Worm (Caenorhabditis elegans) whole organism, mixed stage, embryonic: ENCODE measurements around the gene M04B2.4.

Experiments used
- M03D4.4 ChIP-seq: sonication (generic microtip); optimal IDR thresholded peaks from 2 replicates; lab custom pipeline; 2017; ENCODE audit warnings: mild to moderate bottlenecking, missing genetic modification characterization, missing compliant biosample characterization
- bed-3 ChIP-seq: fragments of 200-800 bp; sonication (Bioruptor generic); optimal IDR thresholded peaks from 3 replicates; lab custom pipeline; 2018; ENCODE audit warnings: mild to moderate bottlenecking, missing genetic modification characterization, moderate library complexity, missing compliant biosample characterization
- blmp-1 ChIP-seq: fragments of 150-350 bp; optimal IDR thresholded peaks from 2 replicates; lab custom pipeline; 2014; ENCODE audit warnings: missing biosample characterization, missing genetic modification characterization
- ceh-39 ChIP-seq: fragments of 150-350 bp; optimal IDR thresholded peaks from 2 replicates; lab custom pipeline; 2014; ENCODE audit warnings: missing biosample characterization, missing genetic modification characterization
- ceh-43 ChIP-seq: fragments of 200-800 bp; sonication (Bioruptor generic); optimal IDR thresholded peaks from 2 replicates; lab custom pipeline; 2018; ENCODE audit warnings: mild to moderate bottlenecking, missing genetic modification characterization, moderate library complexity, missing compliant biosample characterization
- ceh-83 ChIP-seq: fragments of 200-800 bp; sonication (Bioruptor generic); optimal IDR thresholded peaks from 2 replicates; lab custom pipeline; 2018; ENCODE audit warnings: mild to moderate bottlenecking, missing genetic modification characterization, missing compliant biosample characterization
- ces-1 ChIP-seq: fragments of 150-350 bp; optimal IDR thresholded peaks from 2 replicates; lab custom pipeline; 2014; ENCODE audit warnings: missing biosample characterization, missing genetic modification reagents, missing genetic modification characterization
- cnd-1 ChIP-seq: fragments of 200-800 bp; sonication (Bioruptor generic); optimal IDR thresholded peaks from 2 replicates; lab custom pipeline; 2018; ENCODE audit warnings: mild to moderate bottlenecking, missing genetic modification characterization, missing compliant biosample characterization
- drap-1 ChIP-seq: fragments of 200-800 bp; sonication (Bioruptor generic); optimal IDR thresholded peaks from 3 replicates; lab custom pipeline; 2018; ENCODE audit warnings: mild to moderate bottlenecking, missing genetic modification characterization, missing compliant biosample characterization
- elt-1 ChIP-seq: sonication (generic microtip); optimal IDR thresholded peaks from 2 replicates; lab custom pipeline; 2017; ENCODE audit warnings: missing genetic modification characterization, mild to moderate bottlenecking, missing compliant biosample characterization, antibody characterized with exemption, moderate library complexity, borderline replicate concordance; ENCODE audit not compliant: insufficient read depth
- elt-3 ChIP-seq: fragments of 150-350 bp; optimal IDR thresholded peaks from 2 replicates; lab custom pipeline; 2014; ENCODE audit warnings: missing biosample characterization, missing genetic modification characterization
- flh-1 ChIP-seq: fragments of 200-800 bp; sonication (Bioruptor generic); optimal IDR thresholded peaks from 2 replicates; lab custom pipeline; 2018; ENCODE audit warnings: mild to moderate bottlenecking, missing genetic modification characterization, moderate library complexity, missing compliant biosample characterization
- ham-2 ChIP-seq: fragments of 200-800 bp; sonication (Bioruptor generic); optimal IDR thresholded peaks from 2 replicates; lab custom pipeline; 2018; ENCODE audit warnings: mild to moderate bottlenecking, missing genetic modification characterization, missing compliant biosample characterization
- hlh-1 ChIP-seq: fragments of 150-350 bp; optimal IDR thresholded peaks from 2 replicates; lab custom pipeline; 2014; ENCODE audit warnings: missing biosample characterization, missing genetic modification reagents, missing genetic modification characterization
- lin-13 ChIP-seq: fragments of 150-350 bp; optimal IDR thresholded peaks from 2 replicates; lab custom pipeline; 2014; ENCODE audit warnings: missing biosample characterization, missing genetic modification characterization
- lin-32 ChIP-seq: fragments of 200-800 bp; sonication (Bioruptor generic); optimal IDR thresholded peaks from 2 replicates; lab custom pipeline; 2018; ENCODE audit warnings: mild to moderate bottlenecking, missing genetic modification characterization, missing compliant biosample characterization
- lsy-2 ChIP-seq: fragments of 150-350 bp; optimal IDR thresholded peaks from 2 replicates; lab custom pipeline; 2014; ENCODE audit warnings: missing biosample characterization, missing genetic modification characterization
- mab-5 ChIP-seq: fragments of 150-350 bp; optimal IDR thresholded peaks from 2 replicates; lab custom pipeline; 2014; ENCODE audit warnings: missing biosample characterization, missing genetic modification characterization
- mep-1 ChIP-seq: fragments of 150-350 bp; optimal IDR thresholded peaks from 2 replicates; lab custom pipeline; 2017; ENCODE audit warnings: missing biosample characterization, missing genetic modification reagents, missing genetic modification characterization, inconsistent platforms
- mls-2 ChIP-seq: sonication (generic microtip); optimal IDR thresholded peaks from 2 replicates; lab custom pipeline; 2016; ENCODE audit warnings: mild to moderate bottlenecking, missing genetic modification characterization, moderate library complexity, missing compliant biosample characterization
- nhr-12 ChIP-seq: fragments of 150-350 bp; optimal IDR thresholded peaks from 2 replicates; lab custom pipeline; 2014; ENCODE audit warnings: missing biosample characterization, missing genetic modification characterization
- nhr-2 ChIP-seq: fragments of 150-350 bp; optimal IDR thresholded peaks from 2 replicates; lab custom pipeline; 2014; ENCODE audit warnings: missing biosample characterization, missing genetic modification characterization
- nhr-237 ChIP-seq: fragments of 150-350 bp; optimal IDR thresholded peaks from 2 replicates; lab custom pipeline; 2014; ENCODE audit warnings: missing biosample characterization, missing genetic modification characterization
- nhr-28 ChIP-seq: fragments of 150-350 bp; optimal IDR thresholded peaks from 2 replicates; lab custom pipeline; 2014; ENCODE audit warnings: missing biosample characterization, missing genetic modification characterization
- nhr-76 ChIP-seq: sonication (generic microtip); optimal IDR thresholded peaks from 2 replicates; lab custom pipeline; 2017; ENCODE audit warnings: missing biosample characterization, missing genetic modification characterization
- pha-4 ChIP-seq: fragments of 150-350 bp; optimal IDR thresholded peaks from 2 replicates; lab custom pipeline; 2018; ENCODE audit warnings: missing biosample characterization, missing genetic modification reagents, missing genetic modification characterization
- sem-2 ChIP-seq: fragments of 200-800 bp; sonication (Bioruptor generic); optimal IDR thresholded peaks from 2 replicates; lab custom pipeline; 2018; ENCODE audit warnings: mild to moderate bottlenecking, missing genetic modification characterization, missing compliant biosample characterization
- snpc-4 ChIP-seq: fragments of 150-350 bp; optimal IDR thresholded peaks from 2 replicates; lab custom pipeline; 2014; ENCODE audit warnings: missing biosample characterization, missing genetic modification characterization
- sptf-1 ChIP-seq: sonication (generic microtip); optimal IDR thresholded peaks from 2 replicates; lab custom pipeline; 2017; ENCODE audit warnings: mild to moderate bottlenecking, missing genetic modification characterization, moderate library complexity, missing compliant biosample characterization
- tbx-8 ChIP-seq: fragments of 200-800 bp; sonication (Bioruptor generic); optimal IDR thresholded peaks from 2 replicates; lab custom pipeline; 2018; ENCODE audit warnings: mild to moderate bottlenecking, missing genetic modification characterization, moderate library complexity, missing compliant biosample characterization
- unc-120 ChIP-seq: sonication (generic microtip); optimal IDR thresholded peaks from 2 replicates; lab custom pipeline; 2017; ENCODE audit warnings: missing genetic modification characterization, missing compliant biosample characterization; ENCODE audit not compliant: poor library complexity, severe bottlenecking
- unc-39 ChIP-seq: fragments of 150-350 bp; optimal IDR thresholded peaks from 2 replicates; lab custom pipeline; 2014; ENCODE audit warnings: missing biosample characterization, missing genetic modification characterization
- unc-62 ChIP-seq: fragments of 150-350 bp; optimal IDR thresholded peaks from 2 replicates; lab custom pipeline; 2014; ENCODE audit warnings: missing biosample characterization, missing genetic modification reagents, missing genetic modification characterization
- zip-8 ChIP-seq: fragments of 150-350 bp; optimal IDR thresholded peaks from 2 replicates; lab custom pipeline; 2014; ENCODE audit warnings: missing biosample characterization, missing genetic modification characterization
- ztf-11 ChIP-seq: fragments of 150-350 bp; optimal IDR thresholded peaks from 2 replicates; lab custom pipeline; 2014; ENCODE audit warnings: missing biosample characterization, missing genetic modification characterization

The M04B2.4 gene

ce11 chrIV:11549694-11550093, 28.9 kb upstream of the M04B2.4 start (continued):
- peak; percentile 29 for TF ChIP-seq lsy-2 (tag; lab: Kevin White, UChicago)
- peak; percentile 90 for TF ChIP-seq mls-2 (tag; lab: Kevin White, UChicago)

ce11 chrIV:11548671-11549070, 27.8 kb upstream of the M04B2.4 start, which contains the start of gene M04B2.7:
Gene M04B2.7 (minus strand): TSS chrIV:11548771.
- TF ChIP-seq tbx-8 (GFP tag; lab: Kevin White, UChicago), result no peak
- no peak for TF ChIP-seq nhr-28 (tag; lab: Kevin White, UChicago)
- no peak for TF ChIP-seq zip-8
- no peak for TF ChIP-seq ceh-83 (GFP tag; lab: Kevin White, UChicago)
- no peak for TF ChIP-seq pha-4 (tag; lab: Kevin White, UChicago)
- TF ChIP-seq unc-120, result no peak
- TF ChIP-seq nhr-237 (tag; lab: Kevin White, UChicago), result no peak
- TF ChIP-seq nhr-76 (tag; lab: Kevin White, UChicago), result no peak
- TF ChIP-seq ces-1 (GFP tag; lab: Kevin White, UChicago), result no peak
- no peak for TF ChIP-seq lin-13 (tag; lab: Kevin White, UChicago)
- no peak for TF ChIP-seq elt-1 (tag; lab: Kevin White, UChicago)
- no peak for TF ChIP-seq ceh-43 (GFP tag; lab: Kevin White, UChicago)
- TF ChIP-seq mls-2 (tag; lab: Kevin White, UChicago), result no peak
- no peak for TF ChIP-seq blmp-1 (tag; lab: Kevin White, UChicago)
- TF ChIP-seq ceh-39 (tag; lab: Kevin White, UChicago), result no peak

ce11 chrIV:11527752-11528151, 6.9 kb upstream of the M04B2.4 start, which contains the start of gene M04B2.2:
Gene M04B2.2 (plus strand): TSS chrIV:11528052.
- TF ChIP-seq lin-13 (tag; lab: Kevin White, UChicago) (no peak), ceh-83 (GFP tag; lab: Kevin White, UChicago) (no peak), tbx-8 (GFP tag; lab: Kevin White, UChicago) (no peak), mls-2 (tag; lab: Kevin White, UChicago) (no peak), nhr-28 (tag; lab: Kevin White, UChicago) (no peak), blmp-1 (tag; lab: Kevin White, UChicago) (no peak), elt-1 (tag; lab: Kevin White, UChicago) (no peak), nhr-12 (tag; lab: Kevin White, UChicago) (no peak), drap-1 (GFP tag; lab: Kevin White, UChicago) (no peak), ces-1 (GFP tag; lab: Kevin White, UChicago) (no peak), M03D4.4 (tag; lab: Kevin White, UChicago) (no peak), hlh-1 (tag; lab: Kevin White, UChicago) (no peak)

- TF ChIP-seq M03D4.4 (tag; lab: Kevin White, UChicago) (no peak), nhr-12 (tag; lab: Kevin White, UChicago) (no peak)
- TF ChIP-seq, all 35 proteins: peak for 0
Observed at ce11 chrIV:11526189-11526588, 5.4 kb upstream of the M04B2.4 start.

- TF ChIP-seq M03D4.4 (tag; lab: Kevin White, UChicago), result no peak
- no peak for TF ChIP-seq elt-3
- peak; percentile 68 for TF ChIP-seq pha-4 (tag; lab: Kevin White, UChicago)
- TF ChIP-seq blmp-1 (tag; lab: Kevin White, UChicago), result no peak
- TF ChIP-seq hlh-1 (tag; lab: Kevin White, UChicago), result peak; percentile 18
- no peak for TF ChIP-seq nhr-76 (tag; lab: Kevin White, UChicago)
- TF ChIP-seq sem-2 (GFP tag; lab: Kevin White, UChicago), result no peak
- no peak for TF ChIP-seq ceh-43 (GFP tag; lab: Kevin White, UChicago)
- TF ChIP-seq lsy-2 (tag; lab: Kevin White, UChicago), result peak; percentile 59
- TF ChIP-seq nhr-28 (tag; lab: Kevin White, UChicago), result no peak
- TF ChIP-seq ceh-39 (tag; lab: Kevin White, UChicago), result peak; percentile 60
- TF ChIP-seq unc-39, result no peak
- TF ChIP-seq unc-120, result peak; percentile 71
- TF ChIP-seq ham-2, result no peak
- TF ChIP-seq unc-62 (GFP tag; lab: Kevin White, UChicago), result peak; percentile 32
- no peak for TF ChIP-seq ceh-83 (GFP tag; lab: Kevin White, UChicago)
- no peak for TF ChIP-seq nhr-12 (tag; lab: Kevin White, UChicago)
- peak; percentile 17 for TF ChIP-seq ces-1 (GFP tag; lab: Kevin White, UChicago)
- peak; percentile 34 for TF ChIP-seq ztf-11 (tag; lab: Kevin White, UChicago)
- TF ChIP-seq sptf-1 (tag; lab: Kevin White, UChicago), result peak; percentile 26
- TF ChIP-seq bed-3 (GFP tag; lab: Kevin White, UChicago), result no peak
- TF ChIP-seq lin-13 (tag; lab: Kevin White, UChicago), result peak; percentile 13
- TF ChIP-seq tbx-8 (GFP tag; lab: Kevin White, UChicago), result no peak
- no peak for TF ChIP-seq nhr-237 (tag; lab: Kevin White, UChicago)
- no peak for TF ChIP-seq mls-2 (tag; lab: Kevin White, UChicago)
- no peak for TF ChIP-seq zip-8
- no peak for TF ChIP-seq elt-1 (tag; lab: Kevin White, UChicago)
- TF ChIP-seq nhr-2 (tag; lab: Kevin White, UChicago), result no peak
- peak; percentile 78 for TF ChIP-seq cnd-1 (tag; lab: Kevin White, UChicago)
- no peak for TF ChIP-seq drap-1 (GFP tag; lab: Kevin White, UChicago)
- TF ChIP-seq mab-5, result no peak
- TF ChIP-seq lin-32 (GFP tag; lab: Kevin White, UChicago), result no peak
- no peak for TF ChIP-seq snpc-4 (tag; lab: Kevin White, UChicago)
- TF ChIP-seq flh-1, result no peak
- no peak for TF ChIP-seq mep-1 (tag; lab: Kevin White, UChicago)
Observed at ce11 chrIV:11524241-11524692, 3.4 kb upstream of the M04B2.4 start, which contains the start of gene mep-1. Gene mep-1 (plus strand): TSS chrIV:11524642.
